Worm (Caenorhabditis elegans) whole organism, L3 larva: ENCODE data around the gene sms-3.

Source experiments
- R02D3.7 ChIP-seq: fragments of 150-350 bp; optimal IDR thresholded peaks from 2 replicates; lab custom pipeline; 2014; ENCODE audit warnings: missing biosample characterization, missing genetic modification characterization
- ZK546.5 ChIP-seq: sonication (generic microtip); optimal IDR thresholded peaks from 2 replicates; lab custom pipeline; 2017; ENCODE audit warnings: missing biosample characterization, missing genetic modification characterization
- aly-2 ChIP-seq: fragments of 150-350 bp; optimal IDR thresholded peaks from 2 replicates; lab custom pipeline; 2014; ENCODE audit warnings: missing biosample characterization, missing genetic modification characterization
- ama-1 ChIP-seq: fragments of 150-350 bp; optimal IDR thresholded peaks from 2 replicates; lab custom pipeline; 2018
- ceh-16 ChIP-seq: sonication (generic microtip); optimal IDR thresholded peaks from 2 replicates; lab custom pipeline; 2017; ENCODE audit warnings: missing biosample characterization, missing genetic modification characterization
- ceh-28 ChIP-seq: fragments of 150-350 bp; optimal IDR thresholded peaks from 2 replicates; lab custom pipeline; 2014; ENCODE audit warnings: missing biosample characterization, missing genetic modification reagents, missing genetic modification characterization
- ceh-82 ChIP-seq: fragments of 150-350 bp; optimal IDR thresholded peaks from 2 replicates; lab custom pipeline; 2014; ENCODE audit warnings: missing biosample characterization, missing genetic modification characterization
- ceh-9 ChIP-seq: sonication (generic microtip); optimal IDR thresholded peaks from 2 replicates; lab custom pipeline; 2018; ENCODE audit warnings: missing biosample characterization, missing genetic modification characterization
- daf-12 ChIP-seq: fragments of 150-350 bp; optimal IDR thresholded peaks from 2 replicates; lab custom pipeline; 2014; ENCODE audit warnings: missing biosample characterization, missing genetic modification reagents, missing genetic modification characterization
- egl-27 ChIP-seq: sonication (generic microtip); optimal IDR thresholded peaks from 4 replicates; lab custom pipeline; 2017; ENCODE audit warnings: missing biosample characterization, missing genetic modification reagents, missing genetic modification characterization
- egl-5 ChIP-seq: fragments of 150-350 bp; optimal IDR thresholded peaks from 2 replicates; lab custom pipeline; 2017; ENCODE audit warnings: missing biosample characterization, missing genetic modification reagents, missing genetic modification characterization, inconsistent platforms
- elt-1 ChIP-seq: fragments of 150-350 bp; optimal IDR thresholded peaks from 2 replicates; lab custom pipeline; 2014; ENCODE audit warnings: missing biosample characterization, missing genetic modification characterization
- elt-2 ChIP-seq: sonication (generic microtip); optimal IDR thresholded peaks from 2 replicates; lab custom pipeline; 2016; ENCODE audit warnings: missing genetic modification reagents, mild to moderate bottlenecking, missing genetic modification characterization, missing compliant biosample characterization
- elt-3 ChIP-seq, 3 experiments: fragments of 150-350 bp in 1 of 3; sonication (generic microtip) in 2 of 3; optimal IDR thresholded peaks; 2 replicates in 2 of 3; 4 replicates in 1 of 3; lab custom pipeline; 2014 to 2017; ENCODE audit warnings: missing biosample characterization in 3 of 3, missing genetic modification characterization in 3 of 3
- eor-1 ChIP-seq, 2 experiments: fragments of 150-350 bp; optimal IDR thresholded peaks; 2 replicates each; lab custom pipeline; 2014 to 2018; ENCODE audit warnings: missing biosample characterization in 2 of 2, missing genetic modification characterization in 2 of 2
- fkh-10 ChIP-seq: sonication (generic microtip); optimal IDR thresholded peaks from 2 replicates; lab custom pipeline; 2017; ENCODE audit warnings: missing biosample characterization, missing genetic modification reagents, missing genetic modification characterization
- fkh-2 ChIP-seq: fragments of 150-350 bp; optimal IDR thresholded peaks from 2 replicates; lab custom pipeline; 2014; ENCODE audit warnings: missing biosample characterization, missing genetic modification reagents, missing genetic modification characterization
- fos-1 ChIP-seq: fragments of 150-350 bp; optimal IDR thresholded peaks from 2 replicates; lab custom pipeline; 2014; ENCODE audit warnings: missing biosample characterization, missing genetic modification characterization
- hmg-11 ChIP-seq: sonication (generic microtip); optimal IDR thresholded peaks from 2 replicates; lab custom pipeline; 2016; ENCODE audit warnings: missing genetic modification characterization, missing compliant biosample characterization
- jun-1 ChIP-seq: fragments of 150-350 bp; optimal IDR thresholded peaks from 2 replicates; lab custom pipeline; 2014; ENCODE audit warnings: missing biosample characterization, missing genetic modification reagents, missing genetic modification characterization
- lin-15B ChIP-seq: fragments of 150-350 bp; optimal IDR thresholded peaks from 2 replicates; lab custom pipeline; 2014; ENCODE audit warnings: missing biosample characterization, missing genetic modification characterization
- lin-39 ChIP-seq: fragments of 150-350 bp; optimal IDR thresholded peaks from 2 replicates; lab custom pipeline; 2018; ENCODE audit warnings: missing biosample characterization, missing genetic modification reagents, missing genetic modification characterization
- lsy-12 ChIP-seq: sonication (generic microtip); optimal IDR thresholded peaks from 2 replicates; lab custom pipeline; 2016; ENCODE audit warnings: mild to moderate bottlenecking, missing genetic modification characterization, missing compliant biosample characterization
- mdl-1 ChIP-seq: fragments of 150-350 bp; optimal IDR thresholded peaks from 2 replicates; lab custom pipeline; 2014; ENCODE audit warnings: missing biosample characterization, missing genetic modification characterization
- mml-1 ChIP-seq: fragments of 150-350 bp; sonication (generic microtip); optimal IDR thresholded peaks from 3 replicates; lab custom pipeline; 2014; ENCODE audit warnings: missing biosample characterization, missing genetic modification characterization
- nfya-1 ChIP-seq: sonication (generic microtip); optimal IDR thresholded peaks from 2 replicates; lab custom pipeline; 2017; ENCODE audit warnings: missing genetic modification characterization, mild to moderate bottlenecking, missing compliant biosample characterization, antibody characterized with exemption, moderate library complexity; ENCODE audit not compliant: insufficient read depth
- nhr-11 ChIP-seq: fragments of 150-350 bp; optimal IDR thresholded peaks from 2 replicates; lab custom pipeline; 2014; ENCODE audit warnings: missing biosample characterization, missing genetic modification characterization
- nhr-12 ChIP-seq: fragments of 150-350 bp; optimal IDR thresholded peaks from 2 replicates; lab custom pipeline; 2014; ENCODE audit warnings: missing biosample characterization, missing genetic modification characterization
- nhr-23 ChIP-seq: fragments of 150-350 bp; optimal IDR thresholded peaks from 2 replicates; lab custom pipeline; 2014; ENCODE audit warnings: missing biosample characterization, missing genetic modification reagents, missing genetic modification characterization
- nhr-237 ChIP-seq: fragments of 150-350 bp; optimal IDR thresholded peaks from 2 replicates; lab custom pipeline; 2014; ENCODE audit warnings: missing biosample characterization, missing genetic modification characterization
- nhr-25 ChIP-seq: sonication (generic microtip); optimal IDR thresholded peaks from 2 replicates; lab custom pipeline; 2017; ENCODE audit warnings: missing biosample characterization, missing genetic modification characterization
- nhr-28 ChIP-seq: fragments of 150-350 bp; optimal IDR thresholded peaks from 2 replicates; lab custom pipeline; 2014; ENCODE audit warnings: missing biosample characterization, missing genetic modification characterization
- nhr-43 ChIP-seq: sonication (generic microtip); optimal IDR thresholded peaks from 2 replicates; lab custom pipeline; 2016; ENCODE audit warnings: mild to moderate bottlenecking, missing genetic modification characterization, missing compliant biosample characterization; ENCODE audit not compliant: poor library complexity, severe bottlenecking
- nhr-67 ChIP-seq: fragments of 150-350 bp; optimal IDR thresholded peaks from 2 replicates; lab custom pipeline; 2014; ENCODE audit warnings: missing biosample characterization, missing genetic modification characterization
- nhr-76 ChIP-seq: fragments of 150-350 bp; sonication (generic microtip); optimal IDR thresholded peaks from 5 replicates; lab custom pipeline; 2014; ENCODE audit warnings: missing biosample characterization, missing genetic modification characterization
- nhr-77 ChIP-seq: fragments of 150-350 bp; optimal IDR thresholded peaks from 2 replicates; lab custom pipeline; 2014; ENCODE audit warnings: missing biosample characterization, missing genetic modification characterization
- pha-4 ChIP-seq: fragments of 150-350 bp; optimal IDR thresholded peaks from 2 replicates; lab custom pipeline; 2014; ENCODE audit warnings: missing biosample characterization, missing genetic modification reagents, missing genetic modification characterization
- pqm-1 ChIP-seq: fragments of 150-350 bp; optimal IDR thresholded peaks from 2 replicates; lab custom pipeline; 2017; ENCODE audit warnings: missing biosample characterization, missing genetic modification characterization, inconsistent platforms
- sea-2 ChIP-seq: fragments of 150-350 bp; sonication (generic microtip); optimal IDR thresholded peaks from 4 replicates; lab custom pipeline; 2014; ENCODE audit warnings: missing biosample characterization, missing genetic modification reagents, missing genetic modification characterization
- skn-1 ChIP-seq: fragments of 150-350 bp; optimal IDR thresholded peaks from 2 replicates; lab custom pipeline; 2014; ENCODE audit warnings: missing biosample characterization, missing genetic modification characterization
- snpc-4 ChIP-seq: fragments of 150-350 bp; optimal IDR thresholded peaks from 2 replicates; lab custom pipeline; 2014; ENCODE audit warnings: missing biosample characterization, missing genetic modification characterization
- tbx-2 ChIP-seq: sonication (generic microtip); optimal IDR thresholded peaks from 2 replicates; lab custom pipeline; 2016; ENCODE audit warnings: mild to moderate bottlenecking, missing genetic modification characterization, missing compliant biosample characterization
- unc-39 ChIP-seq: sonication (generic microtip); optimal IDR thresholded peaks from 4 replicates; lab custom pipeline; 2017; ENCODE audit warnings: missing biosample characterization, missing genetic modification characterization
- unc-62 ChIP-seq: fragments of 150-350 bp; sonication (generic microtip); optimal IDR thresholded peaks from 4 replicates; lab custom pipeline; 2014; ENCODE audit warnings: missing biosample characterization, missing genetic modification reagents, missing genetic modification characterization
- zag-1 ChIP-seq: fragments of 150-350 bp; optimal IDR thresholded peaks from 2 replicates; lab custom pipeline; 2014; ENCODE audit warnings: missing biosample characterization, missing genetic modification characterization
- ztf-11 ChIP-seq: fragments of 150-350 bp; optimal IDR thresholded peaks from 2 replicates; lab custom pipeline; 2014; ENCODE audit warnings: missing biosample characterization, missing genetic modification characterization
- ztf-4 ChIP-seq: fragments of 150-350 bp; optimal IDR thresholded peaks from 2 replicates; lab custom pipeline; 2014; ENCODE audit warnings: missing biosample characterization, missing genetic modification characterization

sms-3 gene

ce11 chrIII:1558441-1559159, 42.3 kb downstream of the sms-3 start, which contains the start of the genes eelo-1 and Y67D2.2:
TSS of gene eelo-1 (minus strand) at chrIII:1558529.
TSS of gene Y67D2.2 (plus strand) at chrIII:1558800.
- TF ChIP-seq ceh-28 (tag; lab: Kevin White, UChicago): no peak
- no peak for TF ChIP-seq egl-27 (tag; lab: Kevin White, UChicago)
- no peak for TF ChIP-seq fkh-2 (tag; lab: Kevin White, UChicago)
- no peak for TF ChIP-seq nhr-12
- TF ChIP-seq nhr-237 (tag; lab: Kevin White, UChicago): no peak
- no peak for TF ChIP-seq elt-2
- no peak for TF ChIP-seq unc-39 (tag; lab: Kevin White, UChicago)
- no peak for TF ChIP-seq unc-62 (GFP tag; lab: Kevin White, UChicago)
- no peak for TF ChIP-seq ztf-4
- no peak for TF ChIP-seq nhr-11 (tag; lab: Kevin White, UChicago)
- no peak for TF ChIP-seq ceh-9 (tag; lab: Kevin White, UChicago)
- TF ChIP-seq fos-1 (tag; lab: Kevin White, UChicago): no peak
- TF ChIP-seq nhr-23: peak; percentile 39
- TF ChIP-seq nhr-76 (tag; lab: Kevin White, UChicago): no peak
- TF ChIP-seq lin-15B (tag; lab: Kevin White, UChicago): peak; percentile 54
- TF ChIP-seq mdl-1 (tag; lab: Kevin White, UChicago): no peak
- no peak for TF ChIP-seq nhr-67
- TF ChIP-seq lsy-12 (tag; lab: Kevin White, UChicago): no peak
- no peak for TF ChIP-seq mml-1 (tag; lab: Kevin White, UChicago)
- no peak for TF ChIP-seq nhr-43 (tag; lab: Kevin White, UChicago)
- no peak for TF ChIP-seq ztf-11
- peak; percentile 74 for TF ChIP-seq pha-4
- peak; percentile 45 for TF ChIP-seq egl-5
- TF ChIP-seq tbx-2 (tag; lab: Kevin White, UChicago): no peak
- no peak for TF ChIP-seq nhr-25 (tag; lab: Kevin White, UChicago)
- peak; percentile 49 for TF ChIP-seq hmg-11 (tag; lab: Kevin White, UChicago)
- no peak for TF ChIP-seq ceh-82 (tag; lab: Kevin White, UChicago)
- TF ChIP-seq daf-12: no peak
- peak; percentile 61 for TF ChIP-seq nfya-1 (tag; lab: Kevin White, UChicago)
- TF ChIP-seq lin-39 (tag; lab: Kevin White, UChicago): no peak
- TF ChIP-seq fkh-10 (GFP tag; lab: Kevin White, UChicago): no peak
- no peak for TF ChIP-seq R02D3.7 (tag; lab: Kevin White, UChicago)
- no peak for TF ChIP-seq zag-1 (tag; lab: Kevin White, UChicago)
- no peak for TF ChIP-seq nhr-28 (tag; lab: Kevin White, UChicago)
- TF ChIP-seq elt-1: no peak
- TF ChIP-seq elt-3 (tag; optimal IDR thresholded peaks at IDR 0.05; lab: Kevin White, UChicago): no peak
- no peak for TF ChIP-seq jun-1 (tag; lab: Kevin White, UChicago)
- TF ChIP-seq snpc-4 (tag; lab: Kevin White, UChicago): no peak
- TF ChIP-seq sea-2 (GFP tag; lab: Kevin White, UChicago): no peak
- no peak for TF ChIP-seq aly-2
- no peak for TF ChIP-seq nhr-77 (tag; lab: Kevin White, UChicago)
- no peak for TF ChIP-seq ama-1 (lab: Kevin White, UChicago)
- TF ChIP-seq ZK546.5 (tag; lab: Kevin White, UChicago): no peak
- no peak for TF ChIP-seq pqm-1 (tag; lab: Kevin White, UChicago)
- TF ChIP-seq skn-1 (tag; lab: Kevin White, UChicago): no peak
- TF ChIP-seq eor-1 (tag; optimal IDR thresholded peaks at IDR 0.05; lab: Kevin White, UChicago): no peak
- no peak for TF ChIP-seq ceh-16 (tag; lab: Kevin White, UChicago)
